Fruit fly (Drosophila melanogaster) whole organism, embryonic: ENCODE data around the gene Caf1-55.

Source experiments
- ATbp ChIP-seq: fragments of 200-800 bp; sonication (Bioruptor generic); optimal IDR thresholded peaks from 2 replicates; lab custom pipeline; 2017; ENCODE audit warnings: missing biosample characterization, mild to moderate bottlenecking, missing genetic modification characterization, missing genetic modification reagents
- Asciz ChIP-seq: fragments of 200-800 bp; sonication (Bioruptor generic); optimal IDR thresholded peaks from 2 replicates; lab custom pipeline; 2017; ENCODE audit warnings: missing biosample characterization, mild to moderate bottlenecking, missing genetic modification characterization, missing genetic modification reagents
- BEAF-32 ChIP-seq: fragments of 200-800 bp; sonication (Bioruptor generic); optimal IDR thresholded peaks from 3 replicates; lab custom pipeline; 2017; ENCODE audit warnings: missing biosample characterization, missing genetic modification characterization, mild to moderate bottlenecking, moderate library complexity, missing genetic modification reagents
- C15 ChIP-seq: fragments of 200-800 bp; sonication (Bioruptor generic); IDR thresholded peaks from 3 replicates; pipeline ENCODE4 v1.3.6; 2022; ENCODE audit warnings: missing biosample characterization, missing genetic modification characterization
- CG10147 ChIP-seq: fragments of 200-800 bp; sonication (Bioruptor generic); optimal IDR thresholded peaks from 2 replicates; lab custom pipeline; 2019; ENCODE audit warnings: missing biosample characterization, mild to moderate bottlenecking, missing genetic modification characterization, moderate library complexity
- CG1024 ChIP-seq: fragments of 200-800 bp; sonication (Bioruptor generic); IDR thresholded peaks from 2 replicates; pipeline ENCODE4 v1.3.6; 2022; ENCODE audit warnings: missing biosample characterization, missing genetic modification characterization
- CG11247 ChIP-seq: fragments of 200-800 bp; sonication (Bioruptor generic); IDR thresholded peaks from 2 replicates; pipeline ENCODE4 v1.3.6; 2022; ENCODE audit warnings: missing biosample characterization, missing genetic modification characterization
- CG13287 ChIP-seq: fragments of 200-800 bp; sonication (Bioruptor generic); IDR thresholded peaks from 2 replicates; pipeline ENCODE4 v1.3.6; 2022; ENCODE audit warnings: missing biosample characterization, missing genetic modification characterization; ENCODE audit not compliant: partially characterized antibody
- CG14441 ChIP-seq: fragments of 200-800 bp; sonication (Bioruptor generic); IDR thresholded peaks from 2 replicates; pipeline ENCODE4 v1.3.6; 2022; ENCODE audit warnings: missing biosample characterization, missing genetic modification characterization
- CG15479 ChIP-seq: fragments of 200-800 bp; sonication (Bioruptor generic); optimal IDR thresholded peaks from 3 replicates; lab custom pipeline; 2019; ENCODE audit warnings: missing biosample characterization, mild to moderate bottlenecking, missing genetic modification characterization, moderate library complexity
- CG17912 ChIP-seq: fragments of 200-800 bp; sonication (Bioruptor generic); optimal IDR thresholded peaks from 2 replicates; lab custom pipeline; 2018; ENCODE audit warnings: missing biosample characterization, mild to moderate bottlenecking, missing genetic modification characterization
- CG30020 ChIP-seq: fragments of 200-800 bp; optimal IDR thresholded peaks from 2 replicates; lab custom pipeline; 2019; ENCODE audit warnings: missing biosample characterization, mild to moderate bottlenecking, missing genetic modification characterization, moderate library complexity
- CG30403 ChIP-seq: fragments of 200-800 bp; sonication (Bioruptor generic); optimal IDR thresholded peaks from 3 replicates; lab custom pipeline; 2016; ENCODE audit warnings: missing biosample characterization, missing genetic modification characterization
- CG31441 ChIP-seq: fragments of 200-800 bp; sonication (Bioruptor generic); IDR thresholded peaks from 2 replicates; pipeline ENCODE4 v1.3.6; 2022; ENCODE audit warnings: missing biosample characterization, missing genetic modification characterization
- CG3407 ChIP-seq: fragments of 200-800 bp; sonication (Bioruptor generic); optimal IDR thresholded peaks from 2 replicates; lab custom pipeline; 2018; ENCODE audit warnings: missing biosample characterization, mild to moderate bottlenecking, missing genetic modification characterization
- CG3847 ChIP-seq: fragments of 200-800 bp; sonication (Bioruptor generic); IDR thresholded peaks from 2 replicates; pipeline ENCODE4 v1.3.6; 2022; ENCODE audit warnings: missing biosample characterization, missing genetic modification characterization
- CG4404 ChIP-seq: fragments of 200-800 bp; sonication (Bioruptor generic); IDR thresholded peaks from 2 replicates; pipeline ENCODE4 v1.3.6; 2022; ENCODE audit warnings: missing biosample characterization, missing genetic modification characterization
- CG4730 ChIP-seq: fragments of 200-800 bp; sonication (Bioruptor generic); IDR thresholded peaks from 2 replicates; pipeline ENCODE4 v1.3.6; 2022; ENCODE audit warnings: missing biosample characterization, missing genetic modification characterization
- CG6175 ChIP-seq: fragments of 200-800 bp; sonication (Bioruptor generic); IDR thresholded peaks from 3 replicates; pipeline ENCODE4 v1.3.6; 2022; ENCODE audit warnings: missing biosample characterization, missing genetic modification characterization
- CG8290 ChIP-seq, 3 experiments: fragments of 200-800 bp; sonication (Bioruptor generic); optimal IDR thresholded peaks; 2 replicates each; lab custom pipeline; 2016 to 2019; ENCODE audit warnings: missing biosample characterization in 3 of 3, missing genetic modification characterization in 3 of 3, mild to moderate bottlenecking in 2 of 3, moderate library complexity in 1 of 3
- CG9215 ChIP-seq: fragments of 200-800 bp; sonication (Bioruptor generic); IDR thresholded peaks from 2 replicates; pipeline ENCODE4 v1.3.6; 2022; ENCODE audit warnings: missing biosample characterization, missing genetic modification characterization
- E2f2 ChIP-seq: fragments of 200-800 bp; sonication (Bioruptor generic); IDR thresholded peaks from 2 replicates; pipeline ENCODE4 v1.3.6; 2022; ENCODE audit warnings: missing biosample characterization, missing genetic modification characterization
- Eip74EF ChIP-seq, 2 experiments: fragments of 200-800 bp in 1 of 2; fragments of >200 bp in 1 of 2; sonication (Bioruptor generic) in 1 of 2; optimal IDR thresholded peaks; 2 replicates each; lab custom pipeline; 2017 to 2019; ENCODE audit warnings: missing biosample characterization in 2 of 2, missing genetic modification characterization in 2 of 2, mild to moderate bottlenecking in 1 of 2, moderate library complexity in 1 of 2
- Hmr ChIP-seq: fragments of 200-800 bp; sonication (Bioruptor generic); optimal IDR thresholded peaks from 3 replicates; lab custom pipeline; 2017; ENCODE audit warnings: mild to moderate bottlenecking, missing biosample characterization, missing genetic modification reagents, missing genetic modification characterization
- Hsf ChIP-seq: fragments of 200-800 bp; sonication (Bioruptor generic); optimal IDR thresholded peaks from 3 replicates; lab custom pipeline; 2016; ENCODE audit warnings: missing biosample characterization, missing genetic modification characterization
- Mad ChIP-seq: fragments of 200-800 bp; sonication (Bioruptor generic); optimal IDR thresholded peaks from 2 replicates; lab custom pipeline; 2016; ENCODE audit warnings: missing biosample characterization, missing genetic modification characterization
- Meics ChIP-seq: fragments of 200-800 bp; sonication (Bioruptor generic); optimal IDR thresholded peaks from 2 replicates; lab custom pipeline; 2017; ENCODE audit warnings: missing biosample characterization, mild to moderate bottlenecking, missing genetic modification characterization
- Mes4 ChIP-seq: fragments of 200-800 bp; sonication (Bioruptor generic); optimal IDR thresholded peaks from 2 replicates; lab custom pipeline; 2016; ENCODE audit warnings: missing biosample characterization, missing genetic modification characterization
- Neu2 ChIP-seq: fragments of 200-800 bp; sonication (Bioruptor generic); optimal IDR thresholded peaks from 3 replicates; lab custom pipeline; 2016; ENCODE audit warnings: missing biosample characterization, missing genetic modification characterization, borderline replicate concordance
- Tbp ChIP-seq: fragments of >200 bp; optimal IDR thresholded peaks from 2 replicates; lab custom pipeline; 2018; ENCODE audit warnings: missing biosample characterization, missing genetic modification characterization
- Xbp1 ChIP-seq: fragments of 200-800 bp; sonication (Bioruptor generic); optimal IDR thresholded peaks from 3 replicates; lab custom pipeline; 2016; ENCODE audit warnings: missing biosample characterization, mild to moderate bottlenecking, missing genetic modification characterization
- abd-A ChIP-seq: fragments of 200-800 bp; sonication (Bioruptor generic); optimal IDR thresholded peaks from 3 replicates; lab custom pipeline; 2019; ENCODE audit warnings: missing biosample characterization, mild to moderate bottlenecking, missing genetic modification characterization, moderate library complexity
- ase ChIP-seq: fragments of 200-800 bp; sonication (Bioruptor generic); IDR thresholded peaks from 3 replicates; pipeline ENCODE4 v1.3.6; 2022; ENCODE audit warnings: missing biosample characterization, missing genetic modification characterization
- bab2 ChIP-seq: fragments of 200-800 bp; sonication (Bioruptor generic); optimal IDR thresholded peaks from 2 replicates; lab custom pipeline; 2016; ENCODE audit warnings: missing biosample characterization, missing genetic modification characterization
- bowl ChIP-seq: fragments of 200-800 bp; sonication (Bioruptor generic); IDR thresholded peaks from 2 replicates; pipeline ENCODE4 v1.3.6; 2022; ENCODE audit warnings: missing biosample characterization, missing genetic modification characterization
- danr ChIP-seq: fragments of 200-800 bp; sonication (Bioruptor generic); IDR thresholded peaks from 2 replicates; pipeline ENCODE4 v1.3.6; 2022; ENCODE audit warnings: missing biosample characterization, missing genetic modification characterization
- dm ChIP-seq: fragments of 200-800 bp; sonication (Bioruptor generic); optimal IDR thresholded peaks from 3 replicates; lab custom pipeline; 2016; ENCODE audit warnings: missing biosample characterization, missing genetic modification characterization
- dpn ChIP-seq, 2 experiments: fragments of 200-800 bp; sonication (Bioruptor generic); optimal IDR thresholded peaks; 3 replicates each; lab custom pipeline; 2016; ENCODE audit warnings: missing biosample characterization in 2 of 2, missing genetic modification characterization in 2 of 2
- dysf ChIP-seq: fragments of 200-800 bp; sonication (Bioruptor generic); IDR thresholded peaks from 3 replicates; pipeline ENCODE4 v1.3.6; 2022; ENCODE audit warnings: missing biosample characterization, missing genetic modification characterization
- en ChIP-seq: fragments of 200-800 bp; sonication (Bioruptor generic); optimal IDR thresholded peaks from 2 replicates; lab custom pipeline; 2016; ENCODE audit warnings: missing biosample characterization, missing genetic modification characterization
- eve ChIP-seq, 2 experiments: fragments of >200 bp; optimal IDR thresholded peaks; 2 replicates each; lab custom pipeline; 2017; ENCODE audit warnings: missing biosample characterization in 2 of 2, missing genetic modification characterization in 2 of 2
- hb ChIP-seq: fragments of 200-800 bp; sonication (Bioruptor generic); IDR thresholded peaks from 3 replicates; pipeline ENCODE4 v1.3.6; 2022; ENCODE audit warnings: missing biosample characterization, missing genetic modification characterization; ENCODE audit not compliant: partially characterized antibody
- mirr ChIP-seq: fragments of 200-800 bp; sonication (Bioruptor generic); optimal IDR thresholded peaks from 3 replicates; lab custom pipeline; 2018; ENCODE audit warnings: missing biosample characterization, mild to moderate bottlenecking, missing genetic modification characterization
- p53 ChIP-seq: fragments of 200-800 bp; sonication (Bioruptor generic); optimal IDR thresholded peaks from 2 replicates; lab custom pipeline; 2016; ENCODE audit warnings: missing biosample characterization, missing genetic modification characterization
- pfk ChIP-seq: fragments of 200-800 bp; sonication (Bioruptor generic); optimal IDR thresholded peaks from 2 replicates; lab custom pipeline; 2018; ENCODE audit warnings: missing biosample characterization, mild to moderate bottlenecking, missing genetic modification characterization, moderate library complexity
- salm ChIP-seq: fragments of 200-800 bp; sonication (Bioruptor generic); optimal IDR thresholded peaks from 2 replicates; lab custom pipeline; 2018; ENCODE audit warnings: missing biosample characterization, mild to moderate bottlenecking, missing genetic modification characterization
- slbo ChIP-seq: fragments of 200-800 bp; sonication (Bioruptor generic); IDR thresholded peaks from 2 replicates; pipeline ENCODE4 v1.3.6; 2022; ENCODE audit warnings: missing biosample characterization, missing genetic modification characterization
- sr ChIP-seq: fragments of 200-800 bp; sonication (Bioruptor generic); IDR thresholded peaks from 3 replicates; pipeline ENCODE4 v1.3.6; 2022; ENCODE audit warnings: missing biosample characterization, missing genetic modification characterization
- tio ChIP-seq: fragments of 200-800 bp; sonication (Bioruptor generic); optimal IDR thresholded peaks from 2 replicates; lab custom pipeline; 2017; ENCODE audit warnings: missing biosample characterization, missing genetic modification characterization, inconsistent platforms
- toy ChIP-seq: fragments of 200-800 bp; sonication (Bioruptor generic); IDR thresholded peaks from 2 replicates; pipeline ENCODE4 v1.3.6; 2022; ENCODE audit warnings: missing biosample characterization, missing genetic modification characterization
- unc-4 ChIP-seq: fragments of 200-800 bp; sonication (Bioruptor generic); IDR thresholded peaks from 2 replicates; pipeline ENCODE4 v1.3.6; 2022; ENCODE audit warnings: missing biosample characterization, missing genetic modification characterization; ENCODE audit not compliant: partially characterized antibody

The Caf1-55 gene

dm6 chr3R:15225279-15225730, at the start of gene Caf1-55, which contains the start of gene CG31344 (continued):
- no peak for TF ChIP-seq Asciz (GFP tag; lab: Kevin White, UChicago)
- TF ChIP-seq slbo (GFP tag; lab: Robert Waterston, UW), result no peak; the same call in 1 of the 2 replicates
- peak; percentile 92 for TF ChIP-seq CG13287 (GFP tag; lab: Robert Waterston, UW)
- no peak for TF ChIP-seq CG15479 (GFP tag; lab: Kevin White, UChicago)
- TF ChIP-seq CG10147, result no peak
- TF ChIP-seq ATbp (GFP tag; lab: Kevin White, UChicago), result no peak
- peak; percentile 28 for TF ChIP-seq Xbp1
- TF ChIP-seq Mes4 (GFP tag; lab: Kevin White, UChicago), result no peak
- no peak for TF ChIP-seq CG4404 (GFP tag; lab: Robert Waterston, UW)
- TF ChIP-seq CG9215 (GFP tag; lab: Robert Waterston, UW), result no peak
- peak; percentile 1 for TF ChIP-seq Hsf (GFP tag; lab: Kevin White, UChicago)
- TF ChIP-seq ase (GFP tag; lab: Robert Waterston, UW), result no peak
- no peak for TF ChIP-seq CG14441 (GFP tag; lab: Robert Waterston, UW)
- peak; percentile 38; the same call in 1 of the 2 replicates for TF ChIP-seq CG3847 (GFP tag; lab: Robert Waterston, UW)
- no peak for TF ChIP-seq toy
- no peak for TF ChIP-seq Neu2 (GFP tag; lab: Kevin White, UChicago)
- TF ChIP-seq mirr (GFP tag; lab: Kevin White, UChicago), result no peak
- no peak for TF ChIP-seq pfk (GFP tag; lab: Kevin White, UChicago)
- no peak for TF ChIP-seq eve (GFP tag; optimal IDR thresholded peaks at IDR 0.05; lab: Kevin White, UChicago)
- no peak for TF ChIP-seq CG11247 (GFP tag; lab: Robert Waterston, UW)
- TF ChIP-seq unc-4 (GFP tag; lab: Robert Waterston, UW), result peak; percentile 84
- peak; percentile 61; the same call in 1 of the 3 replicates for TF ChIP-seq hb
- no peak for TF ChIP-seq C15 (GFP tag; lab: Robert Waterston, UW)
- no peak for TF ChIP-seq dysf (GFP tag; lab: Robert Waterston, UW)
- TF ChIP-seq dm, result peak; percentile 60
- TF ChIP-seq BEAF-32 (GFP tag; lab: Kevin White, UChicago), result peak; percentile 81
- TF ChIP-seq CG3407 (GFP tag; lab: Kevin White, UChicago), result no peak
- TF ChIP-seq Hmr, result no peak
- TF ChIP-seq CG8290 (GFP tag; optimal IDR thresholded peaks at IDR 0.05; lab: Kevin White, UChicago), result no peak
- TF ChIP-seq CG8290 (tag; optimal IDR thresholded peaks at IDR 0.05; lab: Kevin White, UChicago), result no peak
- no peak for TF ChIP-seq en (GFP tag; lab: Kevin White, UChicago)
- TF ChIP-seq tio (GFP tag; lab: Kevin White, UChicago), result no peak
- TF ChIP-seq abd-A, result no peak
- peak; percentile 56 for TF ChIP-seq CG30020 (tag; lab: Kevin White, UChicago)
- peak; percentile 18 for TF ChIP-seq CG30403 (GFP tag; lab: Kevin White, UChicago)
- no peak for TF ChIP-seq CG4730 (GFP tag; lab: Robert Waterston, UW)
- TF ChIP-seq p53 (GFP tag; lab: Kevin White, UChicago), result no peak
- TF ChIP-seq CG1024 (GFP tag; lab: Robert Waterston, UW), result no peak
- peak; percentile 82 for TF ChIP-seq E2f2
- no peak for TF ChIP-seq Eip74EF (GFP tag; optimal IDR thresholded peaks at IDR 0.05; lab: Kevin White, UChicago)
- TF ChIP-seq Tbp, result no peak
- peak in 1 of 2 experiments; percentile 32 for TF ChIP-seq dpn (GFP tag; optimal IDR thresholded peaks at IDR 0.05; lab: Kevin White, UChicago)
- no peak for TF ChIP-seq Meics (GFP tag; lab: Kevin White, UChicago)
- TF ChIP-seq danr, result no peak
- TF ChIP-seq Mad, result no peak
- no peak for TF ChIP-seq CG17912 (GFP tag; lab: Kevin White, UChicago)
- TF ChIP-seq bab2, result no peak
- TF ChIP-seq CG6175, result no peak
- no peak for TF ChIP-seq bowl (GFP tag; lab: Robert Waterston, UW)
- TF ChIP-seq sr, result no peak
- TF ChIP-seq CG31441, result peak; percentile 23; the same call in 1 of the 2 replicates
- no peak for TF ChIP-seq salm (tag; lab: Kevin White, UChicago)
